Fruit fly (Drosophila melanogaster): ENCODE results near the gene mtd.
A peak's percentile ranks its signal among the peaks of the same experiment; 100 is the strongest.

The mtd gene

DNA sequence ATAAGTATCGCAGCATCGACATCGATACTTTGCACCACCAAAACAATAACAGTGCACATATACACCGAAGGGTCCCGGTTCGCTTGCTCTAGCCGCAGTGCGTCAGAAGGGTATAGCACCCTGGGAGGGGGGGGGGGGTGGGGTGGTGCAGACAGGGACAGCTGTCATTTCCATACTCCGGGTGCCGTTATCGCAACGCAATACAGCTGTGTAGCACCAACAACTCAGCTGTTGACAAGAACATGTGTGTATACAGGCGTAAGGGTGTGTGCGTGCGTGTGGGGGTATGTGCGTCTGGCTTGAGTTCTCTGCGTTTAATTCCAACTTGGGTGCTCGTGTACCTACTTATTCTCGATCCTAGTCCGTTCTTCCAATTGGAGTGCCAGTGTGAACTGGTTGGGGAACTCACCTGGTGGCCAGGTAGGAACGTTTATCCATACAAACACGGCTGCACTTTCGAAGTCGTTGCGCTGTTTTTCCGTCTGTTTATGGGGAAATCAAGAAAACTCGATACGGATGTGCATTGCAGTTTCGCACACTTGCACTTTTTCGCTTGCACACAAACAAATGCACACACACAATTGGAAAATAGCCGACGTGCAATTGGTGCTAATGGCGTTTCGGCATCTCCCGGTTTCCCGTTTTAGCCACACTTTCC is 17.4 kb upstream of the mtd start (continued):
- TF ChIP-seq CG6791 (GFP tag; IDR thresholded peaks at IDR 0.05; ENCODE audit: partially characterized antibody), result peak; percentile 46; the same call in 2 of the 3 replicates
- no peak for TF ChIP-seq bigmax (GFP tag; optimal IDR thresholded peaks at IDR 0.05)
- no peak for TF ChIP-seq CG11696 (GFP tag; IDR thresholded peaks at IDR 0.05)
- TF ChIP-seq yki (optimal IDR thresholded peaks at IDR 0.05), result no peak
- peak; percentile 65 for TF ChIP-seq wek (GFP tag; optimal IDR thresholded peaks at IDR 0.05)
- no peak for TF ChIP-seq CG12155 (GFP tag; optimal IDR thresholded peaks at IDR 0.05)
- TF ChIP-seq HLHmδ (GFP tag; optimal IDR thresholded peaks at IDR 0.05), result peak; percentile 86
- TF ChIP-seq Meics (GFP tag; optimal IDR thresholded peaks at IDR 0.05), result peak; percentile 2
- TF ChIP-seq CG4820 (GFP tag; optimal IDR thresholded peaks at IDR 0.05), result no peak
- no peak for TF ChIP-seq h (optimal IDR thresholded peaks at IDR 0.05)
- TF ChIP-seq sob (GFP tag; IDR thresholded peaks at IDR 0.05), result peak; percentile 38; the same call in 1 of the 2 replicates
- TF ChIP-seq crol (GFP tag; IDR thresholded peaks at IDR 0.05), result peak; percentile 98
- TF ChIP-seq psq (GFP tag; optimal IDR thresholded peaks at IDR 0.05), result no peak
- no peak for TF ChIP-seq Dip2 (GFP tag; IDR thresholded peaks at IDR 0.05)
- no peak for TF ChIP-seq prd (optimal IDR thresholded peaks at IDR 0.05)
- no peak for TF ChIP-seq prd (GFP tag; IDR thresholded peaks at IDR 0.05)
- peak; percentile 42 for TF ChIP-seq Neu2 (GFP tag; optimal IDR thresholded peaks at IDR 0.05; ENCODE audit: borderline replicate concordance)
- TF ChIP-seq ato (GFP tag; IDR thresholded peaks at IDR 0.05; ENCODE audit: partially characterized antibody), result no peak
- TF ChIP-seq Camta (GFP tag; optimal IDR thresholded peaks at IDR 0.05), result no peak
- TF ChIP-seq Poxn (GFP tag; IDR thresholded peaks at IDR 0.05), result no peak
- TF ChIP-seq shn (GFP tag; optimal IDR thresholded peaks at IDR 0.05), result no peak
- TF ChIP-seq Gsc (GFP tag; IDR thresholded peaks at IDR 0.05), result no peak
- TF ChIP-seq CG33557 (GFP tag; optimal IDR thresholded peaks at IDR 0.05), result no peak
- TF ChIP-seq sug (tag; optimal IDR thresholded peaks at IDR 0.05), result peak; percentile 66
- no peak for TF ChIP-seq aop (GFP tag; IDR thresholded peaks at IDR 0.05)
- no peak for TF ChIP-seq inv (GFP tag; IDR thresholded peaks at IDR 0.05; ENCODE audit: partially characterized antibody)
- TF ChIP-seq nerfin-2 (GFP tag; IDR thresholded peaks at IDR 0.05; ENCODE audit: partially characterized antibody), result no peak
- TF ChIP-seq corto (GFP tag; optimal IDR thresholded peaks at IDR 0.05), result no peak
- no peak for TF ChIP-seq pnt (GFP tag; optimal IDR thresholded peaks at IDR 0.05)
- no peak; the same call in 3 of the 4 replicates for TF ChIP-seq chinmo (GFP tag; IDR thresholded peaks at IDR 0.05; ENCODE audit: partially characterized antibody)
- no peak for TF ChIP-seq Ssrp (tag; optimal IDR thresholded peaks at IDR 0.05)
- TF ChIP-seq Dad (GFP tag; optimal IDR thresholded peaks at IDR 0.05), result no peak
- TF ChIP-seq Lim3 (GFP tag; IDR thresholded peaks at IDR 0.05), result no peak
- TF ChIP-seq CG8765 (GFP tag; IDR thresholded peaks at IDR 0.05), result no peak
- no peak for TF ChIP-seq pho (GFP tag; optimal IDR thresholded peaks at IDR 0.05)
- TF ChIP-seq CG14860 (GFP tag; IDR thresholded peaks at IDR 0.05; ENCODE audit: partially characterized antibody), result no peak
- no peak for TF ChIP-seq Hr78 (GFP tag; optimal IDR thresholded peaks at IDR 0.05)
- no peak for TF ChIP-seq CG9437 (GFP tag; optimal IDR thresholded peaks at IDR 0.05)
- TF ChIP-seq ac (GFP tag; optimal IDR thresholded peaks at IDR 0.05), result peak; percentile 81
- no peak for TF ChIP-seq tll (GFP tag; optimal IDR thresholded peaks at IDR 0.05)
- no peak for TF ChIP-seq Hmx (GFP tag; optimal IDR thresholded peaks at IDR 0.05)
- no peak for TF ChIP-seq CG16863 (GFP tag; optimal IDR thresholded peaks at IDR 0.05)
- TF ChIP-seq CG12391 (tag; optimal IDR thresholded peaks at IDR 0.05), result no peak
- no peak for TF ChIP-seq danr (GFP tag; IDR thresholded peaks at IDR 0.05)
- no peak for TF ChIP-seq TFAM (GFP tag; optimal IDR thresholded peaks at IDR 0.05)
- no peak for TF ChIP-seq en (GFP tag; optimal IDR thresholded peaks at IDR 0.05)
- no peak for TF ChIP-seq CG13123 (GFP tag; optimal IDR thresholded peaks at IDR 0.05)
- TF ChIP-seq chn (GFP tag; optimal IDR thresholded peaks at IDR 0.05), result no peak
- TF ChIP-seq Ets65A (GFP tag), result no peak
- TF ChIP-seq stc (GFP tag; IDR thresholded peaks at IDR 0.05), result no peak; the same call in 1 of the 2 replicates
- TF ChIP-seq CG11247 (GFP tag; IDR thresholded peaks at IDR 0.05), result no peak

Data from whole organism, embryonic.